Worm (Caenorhabditis elegans) whole organism, early embryonic: Measurements from ENCODE around the gene C32H11.3.

Experiments used
- B0310.2 ChIP-seq: sonication (generic microtip); optimal IDR thresholded peaks from 2 replicates; lab custom pipeline; 2016; ENCODE audit warnings: mild to moderate bottlenecking, missing genetic modification characterization, missing compliant biosample characterization
- F13C5.2 ChIP-seq: sonication (generic microtip); optimal IDR thresholded peaks from 2 replicates; lab custom pipeline; 2017; ENCODE audit warnings: mild to moderate bottlenecking, missing genetic modification characterization, inconsistent platforms, missing compliant biosample characterization
- aly-1 ChIP-seq: sonication (generic microtip); optimal IDR thresholded peaks from 2 replicates; lab custom pipeline; 2016; ENCODE audit warnings: missing genetic modification characterization, missing compliant biosample characterization
- ama-1 ChIP-seq: fragments of 150-350 bp; optimal IDR thresholded peaks from 2 replicates; lab custom pipeline; 2014
- ceh-13 ChIP-seq: fragments of 200-800 bp; sonication (Bioruptor generic); optimal IDR thresholded peaks from 2 replicates; lab custom pipeline; 2018; ENCODE audit warnings: mild to moderate bottlenecking, missing genetic modification characterization, missing compliant biosample characterization
- ets-7 ChIP-seq: sonication (generic microtip); optimal IDR thresholded peaks from 2 replicates; lab custom pipeline; 2016; ENCODE audit warnings: missing genotype, missing genetic modification characterization, missing compliant biosample characterization
- flt-1 ChIP-seq: fragments of 200-800 bp; sonication (Bioruptor generic); IDR thresholded peaks from 2 replicates; pipeline ENCODE4 v1.3.6; 2022; ENCODE audit warnings: missing genetic modification characterization, missing compliant biosample characterization
- hmbx-1 ChIP-seq: sonication (generic microtip); optimal IDR thresholded peaks from 2 replicates; lab custom pipeline; 2016; ENCODE audit warnings: mild to moderate bottlenecking, missing genetic modification characterization, missing compliant biosample characterization
- pes-1 ChIP-seq: fragments of 200-800 bp; sonication (Bioruptor generic); IDR thresholded peaks from 2 replicates; pipeline ENCODE4 v1.3.6; 2022; ENCODE audit warnings: missing genetic modification reagents, missing genetic modification characterization, missing compliant biosample characterization
- scrt-1 ChIP-seq: fragments of 200-800 bp; sonication (Bioruptor generic); IDR thresholded peaks from 2 replicates; pipeline ENCODE4 v1.3.6; 2022; ENCODE audit warnings: missing genetic modification characterization, missing compliant biosample characterization
- sea-1 ChIP-seq: fragments of 200-800 bp; sonication (Bioruptor generic); conservative IDR thresholded peaks from 2 replicates; pipeline ENCODE4 v1.3.6; 2022; ENCODE audit warnings: missing genetic modification characterization, missing compliant biosample characterization
- tbx-11 ChIP-seq: fragments of 200-800 bp; sonication (Bioruptor generic); IDR thresholded peaks from 2 replicates; pipeline ENCODE4 v1.3.6; 2022; ENCODE audit warnings: missing genetic modification characterization, missing compliant biosample characterization
- tbx-37 ChIP-seq: fragments of 200-800 bp; sonication (Bioruptor generic); conservative IDR thresholded peaks from 2 replicates; pipeline ENCODE4 v1.3.6; 2022; ENCODE audit warnings: missing genetic modification reagents, missing genetic modification characterization, missing compliant biosample characterization
- tra-4 ChIP-seq: sonication (generic microtip); optimal IDR thresholded peaks from 2 replicates; lab custom pipeline; 2017; ENCODE audit warnings: missing genetic modification characterization, missing compliant biosample characterization

- TF ChIP-seq ama-1 (lab: Kevin White, UChicago) (no peak), hmbx-1 (tag; lab: Kevin White, UChicago) (no peak), sea-1 (no peak), tra-4 (tag; lab: Kevin White, UChicago) (no peak), flt-1 (no peak), pes-1 (GFP tag; lab: Robert Waterston, UW) (no peak), ets-7 (tag; lab: Kevin White, UChicago) (no peak), tbx-11 (GFP tag; lab: Robert Waterston, UW) (no peak), tbx-37 (GFP tag; lab: Robert Waterston, UW) (no peak), scrt-1 (no peak), F13C5.2 (tag; lab: Kevin White, UChicago) (no peak), B0310.2 (tag; lab: Kevin White, UChicago) (no peak), ceh-13 (no peak), aly-1 (tag; lab: Kevin White, UChicago) (no peak)
Measured at ce11 chrIV:12960136-12960535, 41.8 kb downstream of the C32H11.3 start, which contains the start of gene F55G11.7.
